Worm (Caenorhabditis elegans) whole organism, young adult: ENCODE data around the gene F55E10.1.

Source experiments
- B0035.1 ChIP-seq: sonication (generic microtip); optimal IDR thresholded peaks from 2 replicates; lab custom pipeline; 2016; ENCODE audit warnings: missing genetic modification characterization, mild to moderate bottlenecking, missing compliant biosample characterization, missing genotype, missing genetic modification reagents
- F39B2.1 ChIP-seq: fragments of 200-800 bp; sonication (Bioruptor generic); IDR thresholded peaks from 2 replicates; pipeline ENCODE4 v1.3.6; 2022; ENCODE audit warnings: missing genetic modification reagents, missing genetic modification characterization, missing compliant biosample characterization
- F57A8.1 ChIP-seq: fragments of 200-800 bp; sonication (Bioruptor generic); optimal IDR thresholded peaks from 2 replicates; lab custom pipeline; 2018; ENCODE audit warnings: mild to moderate bottlenecking, missing genetic modification characterization, moderate library complexity, missing compliant biosample characterization
- T26A5.8 ChIP-seq: sonication (generic microtip); optimal IDR thresholded peaks from 2 replicates; lab custom pipeline; 2016; ENCODE audit warnings: missing genetic modification characterization, missing compliant biosample characterization
- Y53G8AR.9 ChIP-seq: fragments of 200-800 bp; sonication (Bioruptor generic); conservative IDR thresholded peaks from 2 replicates; pipeline ENCODE4 v1.3.6; 2022; ENCODE audit warnings: missing genetic modification reagents, missing genetic modification characterization, missing compliant biosample characterization
- Y67H2A.10 ChIP-seq: fragments of 200-800 bp; sonication (Bioruptor generic); conservative IDR thresholded peaks from 2 replicates; pipeline ENCODE4 v1.3.6; 2022; ENCODE audit warnings: missing genetic modification reagents, missing genetic modification characterization, missing compliant biosample characterization
- ccch-3 ChIP-seq: fragments of 200-800 bp; sonication (Bioruptor generic); optimal IDR thresholded peaks from 2 replicates; lab custom pipeline; 2018; ENCODE audit warnings: mild to moderate bottlenecking, missing genetic modification characterization, missing compliant biosample characterization
- ceh-100 ChIP-seq: fragments of 200-800 bp; sonication (Bioruptor generic); IDR thresholded peaks from 2 replicates; pipeline ENCODE4 v1.3.6; 2022; ENCODE audit warnings: missing genetic modification reagents, missing genetic modification characterization, missing compliant biosample characterization
- ceh-79 ChIP-seq: sonication (generic microtip); optimal IDR thresholded peaks from 2 replicates; lab custom pipeline; 2017; ENCODE audit warnings: mild to moderate bottlenecking, missing genetic modification characterization, missing compliant biosample characterization
- ceh-91 ChIP-seq: fragments of 200-800 bp; sonication (Bioruptor generic); IDR thresholded peaks from 2 replicates; pipeline ENCODE4 v1.3.6; 2022; ENCODE audit warnings: missing genetic modification reagents, missing genetic modification characterization, missing compliant biosample characterization
- chd-7 ChIP-seq: sonication (generic microtip); optimal IDR thresholded peaks from 2 replicates; lab custom pipeline; 2016; ENCODE audit warnings: mild to moderate bottlenecking, missing genetic modification characterization, moderate library complexity, missing compliant biosample characterization
- die-1 ChIP-seq: sonication (generic microtip); optimal IDR thresholded peaks from 2 replicates; lab custom pipeline; 2016; ENCODE audit warnings: missing genotype, mild to moderate bottlenecking, missing genetic modification characterization, missing compliant biosample characterization
- dpl-1 ChIP-seq: fragments of 150-350 bp; optimal IDR thresholded peaks from 2 replicates; lab custom pipeline; 2014; ENCODE audit warnings: missing biosample characterization, missing genetic modification reagents, missing genetic modification characterization
- egl-18 ChIP-seq: fragments of 200-800 bp; sonication (Bioruptor generic); IDR thresholded peaks from 2 replicates; pipeline ENCODE4 v1.3.6; 2022; ENCODE audit warnings: missing genetic modification reagents, missing genetic modification characterization, missing compliant biosample characterization
- gei-17 ChIP-seq: fragments of 200-800 bp; sonication (Bioruptor generic); optimal IDR thresholded peaks from 2 replicates; lab custom pipeline; 2018; ENCODE audit warnings: mild to moderate bottlenecking, missing genetic modification characterization, missing compliant biosample characterization
- hlh-26 ChIP-seq: fragments of 200-800 bp; sonication (Bioruptor generic); conservative IDR thresholded peaks from 2 replicates; pipeline ENCODE4 v1.3.6; 2022; ENCODE audit warnings: missing genetic modification reagents, missing genetic modification characterization, missing compliant biosample characterization
- hmg-1.2 ChIP-seq: fragments of 200-800 bp; sonication (Bioruptor generic); IDR thresholded peaks from 2 replicates; pipeline ENCODE4 v1.3.6; 2022; ENCODE audit warnings: missing genetic modification reagents, missing genetic modification characterization, missing compliant biosample characterization
- hrde-1 ChIP-seq: sonication (generic microtip); optimal IDR thresholded peaks from 2 replicates; lab custom pipeline; 2016; ENCODE audit warnings: missing genetic modification characterization, mild to moderate bottlenecking, missing compliant biosample characterization, moderate library complexity, missing genotype, missing genetic modification reagents, borderline replicate concordance
- let-526 ChIP-seq: fragments of 200-800 bp; sonication (Bioruptor generic); IDR thresholded peaks from 2 replicates; pipeline ENCODE4 v1.3.6; 2022; ENCODE audit warnings: missing genetic modification reagents, missing genetic modification characterization, missing compliant biosample characterization
- lin-54 ChIP-seq: fragments of 200-800 bp; sonication (Bioruptor generic); optimal IDR thresholded peaks from 2 replicates; lab custom pipeline; 2018; ENCODE audit warnings: mild to moderate bottlenecking, missing genetic modification characterization, missing compliant biosample characterization
- lsl-1 ChIP-seq: fragments of 200-800 bp; sonication (Bioruptor generic); optimal IDR thresholded peaks from 2 replicates; lab custom pipeline; 2018; ENCODE audit warnings: mild to moderate bottlenecking, missing genetic modification characterization, moderate library complexity, missing compliant biosample characterization
- mes-4 ChIP-seq: sonication (generic microtip); optimal IDR thresholded peaks from 2 replicates; lab custom pipeline; 2016; ENCODE audit warnings: missing genotype, missing genetic modification characterization, missing compliant biosample characterization
- nfya-1 ChIP-seq: sonication (generic microtip); optimal IDR thresholded peaks from 2 replicates; lab custom pipeline; 2017; ENCODE audit warnings: antibody characterized with exemption, missing compliant biosample characterization, missing genetic modification characterization, borderline replicate concordance; ENCODE audit not compliant: insufficient read depth
- sea-2 ChIP-seq: fragments of 200-800 bp; sonication (Bioruptor generic); IDR thresholded peaks from 2 replicates; pipeline ENCODE4 v1.3.6; 2022; ENCODE audit warnings: missing genetic modification characterization, missing compliant biosample characterization
- snpc-1.1 ChIP-seq: sonication (generic microtip); optimal IDR thresholded peaks from 2 replicates; lab custom pipeline; 2017; ENCODE audit warnings: missing genetic modification characterization, mild to moderate bottlenecking, missing compliant biosample characterization, antibody characterized with exemption, moderate library complexity, missing genotype, missing genetic modification reagents; ENCODE audit not compliant: insufficient read depth
- snpc-3.4 ChIP-seq: sonication (generic microtip); optimal IDR thresholded peaks from 2 replicates; lab custom pipeline; 2017; ENCODE audit warnings: missing genetic modification characterization, mild to moderate bottlenecking, missing compliant biosample characterization, antibody characterized with exemption, moderate library complexity, missing genotype, missing genetic modification reagents
- tbx-9 ChIP-seq: sonication (generic microtip); optimal IDR thresholded peaks from 2 replicates; lab custom pipeline; 2016; ENCODE audit warnings: borderline replicate concordance, missing genetic modification characterization, inconsistent platforms, missing compliant biosample characterization
- xnd-1 ChIP-seq: sonication (generic microtip); optimal IDR thresholded peaks from 2 replicates; lab custom pipeline; 2016; ENCODE audit warnings: missing genotype, missing genetic modification reagents, missing genetic modification characterization, missing compliant biosample characterization
- zfh-2 ChIP-seq: fragments of 200-800 bp; sonication (Bioruptor generic); conservative IDR thresholded peaks from 2 replicates; pipeline ENCODE4 v1.3.6; 2022; ENCODE audit warnings: missing genetic modification reagents, missing genetic modification characterization, missing compliant biosample characterization
- zim-3 ChIP-seq: sonication (generic microtip); optimal IDR thresholded peaks from 2 replicates; lab custom pipeline; 2017; ENCODE audit warnings: mild to moderate bottlenecking, missing genetic modification characterization, moderate library complexity, missing compliant biosample characterization
- ztf-26 ChIP-seq: sonication (generic microtip); optimal IDR thresholded peaks from 2 replicates; lab custom pipeline; 2017; ENCODE audit warnings: missing genetic modification characterization, missing compliant biosample characterization

The F55E10.1 gene

DNA sequence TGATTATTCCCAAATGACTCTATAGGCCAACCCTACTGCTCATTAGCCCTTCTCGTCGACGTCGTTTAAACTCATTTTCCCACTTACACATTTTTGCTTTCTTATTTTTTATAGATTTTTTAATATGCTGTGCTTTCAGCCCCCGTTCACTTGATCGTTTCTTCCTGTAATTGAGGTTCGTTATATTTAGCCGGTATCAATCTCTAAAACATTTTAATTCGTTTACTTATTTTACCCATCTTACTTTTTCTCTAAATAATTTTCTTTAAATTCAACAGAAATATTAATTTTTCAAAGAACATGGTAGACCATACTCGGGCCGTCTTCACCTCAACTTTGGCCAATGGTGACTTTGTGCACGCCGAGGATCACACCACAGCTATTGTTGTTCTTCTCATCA lies at the start of gene F55E10.1:
Gene F55E10.1 (plus strand): TSS at position 301 of the 400 bp plus-strand sequence.
- TF ChIP-seq chd-7 (tag; lab: Kevin White, UChicago) (no peak), Y67H2A.10 (GFP tag; lab: Robert Waterston, UW) (no peak), hlh-26 (no peak), xnd-1 (tag; lab: Kevin White, UChicago) (no peak), ztf-26 (no peak)

DNA sequence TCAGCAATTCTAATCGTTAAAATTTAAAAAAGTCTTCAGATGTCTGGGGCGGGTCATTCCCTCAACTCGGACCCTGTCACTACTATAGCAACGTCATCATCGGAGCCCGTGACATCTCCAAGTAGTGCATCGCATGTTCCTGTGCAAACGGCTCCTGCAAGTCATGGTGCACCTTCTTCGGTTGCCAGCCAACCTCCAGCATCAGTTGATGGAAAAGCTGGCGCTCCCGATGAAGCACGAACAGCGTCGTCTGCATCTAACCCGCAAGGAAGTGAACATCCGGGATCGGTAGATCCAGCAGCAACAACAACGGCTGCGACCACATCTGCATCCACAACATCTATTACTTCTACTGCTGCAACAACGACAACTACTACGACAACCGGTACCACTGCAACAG lies 47.2 kb upstream of the F55E10.1 start, which contains the start of gene R09F10.3:
Gene R09F10.3 (plus strand): TSS at position 40 of the 400 bp plus-strand sequence.
- no peak for TF ChIP-seq egl-18
- no peak for TF ChIP-seq let-526 (GFP tag; lab: Robert Waterston, UW)
- TF ChIP-seq ccch-3 (GFP tag; lab: Kevin White, UChicago), result no peak
- TF ChIP-seq lsl-1 (GFP tag; lab: Kevin White, UChicago), result no peak
- no peak for TF ChIP-seq Y53G8AR.9 (GFP tag; lab: Robert Waterston, UW)
- peak; percentile 65 for TF ChIP-seq zfh-2 (GFP tag; lab: Robert Waterston, UW)
- peak; percentile 14; the same call in 1 of the 2 replicates for TF ChIP-seq sea-2 (GFP tag; lab: Robert Waterston, UW)

DNA sequence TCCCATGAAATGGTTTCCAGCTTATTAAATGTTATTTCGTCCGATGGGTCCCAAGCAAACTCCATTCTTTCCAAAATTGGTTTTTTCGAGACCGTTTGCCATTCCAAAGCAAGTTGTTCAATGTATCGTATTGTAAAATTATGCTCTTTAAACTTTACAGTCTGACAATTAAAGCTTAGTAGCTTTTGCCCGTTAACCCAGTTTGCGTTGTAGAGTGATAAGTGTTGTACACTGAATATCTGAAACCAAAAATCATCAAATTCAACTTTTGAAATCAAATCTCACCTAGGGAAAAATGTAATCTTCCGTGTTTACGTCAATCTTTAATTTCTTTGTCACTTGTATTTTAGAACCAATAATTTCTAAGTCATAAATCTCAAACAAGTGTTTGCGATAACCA lies 44.4 kb upstream of the F55E10.1 start:
- TF ChIP-seq nfya-1 (tag; lab: Kevin White, UChicago) (no peak), hrde-1 (no peak), tbx-9 (tag; lab: Kevin White, UChicago) (no peak), T26A5.8 (tag; lab: Kevin White, UChicago) (no peak), ceh-79 (tag; lab: Kevin White, UChicago) (no peak), snpc-3.4 (no peak), Y53G8AR.9 (GFP tag; lab: Robert Waterston, UW) (no peak)

DNA sequence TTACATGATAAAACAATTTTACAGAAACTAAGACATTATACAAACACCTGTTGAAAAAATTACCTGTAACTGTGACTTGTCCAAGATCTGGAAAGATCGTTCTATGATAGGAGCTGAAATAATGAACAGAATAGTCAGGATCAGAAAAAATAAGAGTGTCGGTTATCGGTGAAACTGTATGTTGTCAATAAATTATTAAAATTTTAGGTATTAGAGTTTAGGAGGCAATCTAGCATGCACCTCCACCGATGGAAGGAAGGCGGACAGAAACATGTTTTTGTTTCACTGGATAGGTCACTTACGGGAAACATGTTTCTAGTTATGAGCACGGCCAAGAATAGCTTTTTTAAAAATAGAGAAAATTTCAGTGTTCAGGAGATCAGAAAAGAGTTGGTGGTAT lies 42.2 kb upstream of the F55E10.1 start, which contains the start of gene ced-13:
Gene ced-13 (minus strand): TSS at position 101 of the 400 bp plus-strand sequence.
- TF ChIP-seq ceh-91 (GFP tag; lab: Robert Waterston, UW) (no peak), lin-54 (GFP tag; lab: Kevin White, UChicago) (no peak)

DNA sequence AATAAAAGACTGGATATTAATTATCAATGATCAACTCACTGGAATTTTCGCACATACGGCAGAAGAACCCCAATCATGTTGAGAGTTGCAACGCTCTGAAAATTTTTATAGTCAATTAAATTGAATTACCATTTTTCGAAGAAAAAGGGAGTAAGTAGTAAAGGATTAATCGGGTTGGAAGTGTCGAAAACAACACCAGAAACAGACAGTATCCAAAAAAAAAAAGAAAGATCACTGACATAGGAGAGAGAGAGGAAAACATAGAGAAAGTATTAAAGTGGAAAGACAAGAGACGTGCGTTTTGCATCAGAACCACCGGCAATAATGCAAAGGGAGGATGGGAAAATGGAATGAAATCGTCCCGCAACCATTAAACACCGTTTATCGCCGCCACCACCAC lies 39.5 kb upstream of the F55E10.1 start, which contains the start of gene inx-5:
Gene inx-5 (minus strand): TSS at position 101 of the 400 bp plus-strand sequence.
- TF ChIP-seq zim-3 (tag; lab: Kevin White, UChicago) (no peak), ceh-100 (no peak), F57A8.1 (GFP tag; lab: Kevin White, UChicago) (no peak), F39B2.1 (no peak), mes-4 (no peak), hmg-1.2 (GFP tag; lab: Robert Waterston, UW) (no peak), dpl-1 (GFP tag; lab: Kevin White, UChicago) (no peak), die-1 (tag; lab: Kevin White, UChicago) (no peak), snpc-1.1 (tag; lab: Kevin White, UChicago) (no peak), B0035.1 (tag; lab: Kevin White, UChicago) (no peak), gei-17 (GFP tag; lab: Kevin White, UChicago) (no peak)
